Worm (Caenorhabditis elegans): ENCODE results near the gene Y59A8B.21.

- no peak for TF ChIP-seq nhr-28 (tag; optimal IDR thresholded peaks at IDR 0.05)
- no peak for TF ChIP-seq blmp-1 (tag; optimal IDR thresholded peaks at IDR 0.05)
- TF ChIP-seq unc-39 (tag; optimal IDR thresholded peaks at IDR 0.05) = no peak
- TF ChIP-seq mab-5 (tag; optimal IDR thresholded peaks at IDR 0.05) = no peak
- TF ChIP-seq ztf-11 (tag; optimal IDR thresholded peaks at IDR 0.05) = no peak
- no peak for TF ChIP-seq bed-3 (GFP tag; optimal IDR thresholded peaks at IDR 0.05)
- TF ChIP-seq nhr-76 (tag; optimal IDR thresholded peaks at IDR 0.05) = no peak
- TF ChIP-seq ces-1 (GFP tag; optimal IDR thresholded peaks at IDR 0.05) = no peak
- no peak for TF ChIP-seq sptf-1 (tag; optimal IDR thresholded peaks at IDR 0.05)
- no peak for TF ChIP-seq nhr-237 (tag; optimal IDR thresholded peaks at IDR 0.05)
- TF ChIP-seq lsy-2 (tag; optimal IDR thresholded peaks at IDR 0.05) = no peak
Observed at ce11 chrV:17956109-17956508, 30.0 kb upstream of the Y59A8B.21 start.

Measured in whole organism, mixed stage, embryonic.